Worm (Caenorhabditis elegans): ENCODE results near the gene snx-1.

snx-1 gene

DNA sequence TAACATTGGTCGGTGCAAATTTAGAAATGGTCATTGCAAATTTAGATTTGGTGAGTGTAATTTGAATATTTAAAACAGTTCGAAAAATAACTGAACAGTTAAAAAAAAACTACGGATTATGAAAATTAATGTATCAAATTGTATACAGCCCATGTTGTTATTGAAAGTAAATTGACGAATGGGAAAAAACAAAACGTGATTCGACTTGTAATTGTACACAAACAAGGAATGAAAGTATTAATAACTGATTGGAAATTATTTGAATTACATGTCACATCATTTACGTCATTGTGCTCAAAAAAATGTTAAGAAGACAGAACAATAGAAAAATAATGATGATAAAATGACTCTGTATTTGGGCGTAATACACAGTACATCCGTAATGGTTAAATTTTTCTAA lies 34.5 kb upstream of the snx-1 start:
- TF ChIP-seq snpc-4 (tag; optimal IDR thresholded peaks at IDR 0.05) (no peak), egl-27 (tag; optimal IDR thresholded peaks at IDR 0.05) (no peak), nhr-28 (tag; optimal IDR thresholded peaks at IDR 0.05) (no peak), nhr-43 (tag; optimal IDR thresholded peaks at IDR 0.05; ENCODE audit: poor library complexity, severe bottlenecking) (no peak), lin-15B (tag; optimal IDR thresholded peaks at IDR 0.05) (no peak), unc-39 (tag; optimal IDR thresholded peaks at IDR 0.05) (no peak), elt-2 (tag; optimal IDR thresholded peaks at IDR 0.05) (peak; percentile 18), nhr-11 (tag; optimal IDR thresholded peaks at IDR 0.05) (no peak), pqm-1 (tag; optimal IDR thresholded peaks at IDR 0.05) (peak; percentile 12), pha-4 (tag; optimal IDR thresholded peaks at IDR 0.05) (peak; percentile 56), elt-3 (tag; optimal IDR thresholded peaks at IDR 0.05) (no peak), ama-1 (optimal IDR thresholded peaks at IDR 0.05) (no peak), hmg-11 (tag; optimal IDR thresholded peaks at IDR 0.05) (no peak)

DNA sequence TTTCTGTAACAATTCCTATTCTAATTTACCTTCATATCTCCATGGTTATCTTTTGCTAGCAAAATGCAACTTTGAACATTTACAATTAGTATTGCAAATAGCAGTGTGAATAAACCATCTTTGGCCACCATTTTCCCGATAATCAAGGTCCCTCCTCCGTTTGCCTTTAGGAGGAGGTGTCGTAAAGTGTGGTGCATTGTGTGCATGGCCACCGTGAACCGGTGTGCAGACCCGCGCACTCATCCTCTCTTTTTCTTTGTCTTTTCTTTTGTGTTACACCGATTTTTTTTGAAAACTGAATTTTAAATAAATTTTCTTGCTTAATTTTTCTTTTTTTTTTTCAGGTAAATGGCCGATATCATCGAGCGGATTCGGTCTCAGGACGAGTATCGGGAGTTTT lies 32.0 kb upstream of the snx-1 start, which contains the start of the genes pigx-1 and rme-6:
pigx-1 (minus strand) TSS at position 206 of the 400 bp plus-strand sequence.
rme-6 (plus strand) TSS at position 345 of the 400 bp plus-strand sequence.
- TF ChIP-seq pha-4 (tag; optimal IDR thresholded peaks at IDR 0.05) = peak; percentile 31
- peak; percentile 29 for TF ChIP-seq nfya-1 (tag; optimal IDR thresholded peaks at IDR 0.05; ENCODE audit: insufficient read depth)
- TF ChIP-seq hmg-11 (tag; optimal IDR thresholded peaks at IDR 0.05) = peak; percentile 88
- TF ChIP-seq aly-2 (tag; optimal IDR thresholded peaks at IDR 0.05) = no peak

DNA sequence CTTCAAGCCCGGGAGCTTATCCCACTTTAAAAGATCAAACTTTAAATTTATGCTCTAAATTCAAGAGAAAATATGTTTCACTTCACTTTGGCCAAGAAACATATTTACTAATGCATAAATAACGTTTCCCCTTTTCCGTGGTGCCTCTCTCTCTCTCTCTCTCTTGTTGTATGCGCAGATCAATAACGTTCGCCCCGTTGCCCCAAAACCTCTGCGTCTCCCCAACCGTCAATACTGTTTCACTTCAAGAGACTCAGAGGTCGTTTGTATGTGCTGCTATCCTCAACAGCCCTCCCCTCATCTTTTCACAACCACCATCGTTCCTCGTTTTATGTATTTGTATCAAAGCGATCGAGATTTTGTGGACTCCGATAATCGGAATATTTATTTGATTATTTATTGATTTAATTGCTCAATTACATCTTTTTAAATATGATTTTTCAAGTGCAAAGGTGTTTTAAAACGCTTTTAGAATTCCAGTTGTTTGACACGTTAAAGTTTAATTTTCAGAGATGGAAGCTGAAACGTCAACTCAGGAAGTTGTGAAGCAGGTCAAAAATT lies 25.0 kb upstream of the snx-1 start, which contains the start of gene ife-4:
ife-4 (plus strand) TSS at position 511 of the 561 bp plus-strand sequence.
- TF ChIP-seq ztf-4 (tag; optimal IDR thresholded peaks at IDR 0.05) (no peak), elt-3 (tag; optimal IDR thresholded peaks at IDR 0.05) (no peak), daf-12 (tag; optimal IDR thresholded peaks at IDR 0.05) (no peak), nhr-77 (tag; optimal IDR thresholded peaks at IDR 0.05) (no peak), jun-1 (tag; optimal IDR thresholded peaks at IDR 0.05) (no peak), mdl-1 (tag; optimal IDR thresholded peaks at IDR 0.05) (no peak), lin-39 (tag; optimal IDR thresholded peaks at IDR 0.05) (peak; percentile 78), snpc-4 (tag; optimal IDR thresholded peaks at IDR 0.05) (no peak), nhr-237 (tag; optimal IDR thresholded peaks at IDR 0.05) (no peak), lin-15B (tag; optimal IDR thresholded peaks at IDR 0.05) (peak; percentile 6), hmg-11 (tag; optimal IDR thresholded peaks at IDR 0.05) (peak; percentile 78), pha-4 (tag; optimal IDR thresholded peaks at IDR 0.05) (peak; percentile 58), ceh-28 (tag; optimal IDR thresholded peaks at IDR 0.05) (peak; percentile 67), skn-1 (tag; optimal IDR thresholded peaks at IDR 0.05) (no peak), pqm-1 (tag; optimal IDR thresholded peaks at IDR 0.05) (no peak), nhr-67 (tag; optimal IDR thresholded peaks at IDR 0.05) (no peak), egl-27 (tag; optimal IDR thresholded peaks at IDR 0.05) (no peak), ceh-9 (tag; optimal IDR thresholded peaks at IDR 0.05) (no peak), zag-1 (tag; optimal IDR thresholded peaks at IDR 0.05) (no peak), sea-2 (GFP tag; optimal IDR thresholded peaks at IDR 0.05) (no peak), elt-2 (tag; optimal IDR thresholded peaks at IDR 0.05) (no peak), elt-1 (tag; optimal IDR thresholded peaks at IDR 0.05) (no peak), unc-39 (tag; optimal IDR thresholded peaks at IDR 0.05) (no peak), fkh-2 (tag; optimal IDR thresholded peaks at IDR 0.05) (no peak), lsy-12 (tag; optimal IDR thresholded peaks at IDR 0.05) (no peak), ceh-16 (tag; optimal IDR thresholded peaks at IDR 0.05) (no peak), nhr-28 (tag; optimal IDR thresholded peaks at IDR 0.05) (no peak), fkh-10 (GFP tag; optimal IDR thresholded peaks at IDR 0.05) (no peak), ZK546.5 (tag; optimal IDR thresholded peaks at IDR 0.05) (no peak), nhr-25 (tag; optimal IDR thresholded peaks at IDR 0.05) (no peak), nfya-1 (tag; optimal IDR thresholded peaks at IDR 0.05; ENCODE audit: insufficient read depth) (peak; percentile 56), egl-5 (tag; optimal IDR thresholded peaks at IDR 0.05) (peak; percentile 94)

DNA sequence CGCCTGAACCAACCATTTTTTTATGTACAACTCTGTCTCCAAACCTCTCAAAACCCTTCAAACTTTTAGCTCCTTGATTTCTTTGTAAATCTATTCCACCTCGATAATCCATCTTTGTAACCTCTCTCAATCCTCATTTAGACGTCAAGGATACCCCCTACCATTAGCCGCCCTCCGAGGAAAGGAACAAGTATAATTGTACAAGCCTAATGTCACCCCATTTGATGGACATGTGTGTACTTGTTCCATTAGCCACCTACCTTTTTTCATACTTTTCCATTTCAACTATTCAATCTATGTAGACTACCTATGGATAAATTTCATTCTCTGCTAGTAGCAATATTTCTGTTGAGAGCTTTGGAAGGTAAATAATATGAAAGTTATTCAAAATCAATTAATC lies 21.0 kb upstream of the snx-1 start, which contains the start of gene C05D9.4:
C05D9.4 (plus strand) TSS at position 301 of the 400 bp plus-strand sequence.
- no peak for TF ChIP-seq daf-12 (tag; optimal IDR thresholded peaks at IDR 0.05)
- TF ChIP-seq egl-27 (tag; optimal IDR thresholded peaks at IDR 0.05) = no peak
- TF ChIP-seq nhr-25 (tag; optimal IDR thresholded peaks at IDR 0.05) = no peak
- TF ChIP-seq ceh-16 (tag; optimal IDR thresholded peaks at IDR 0.05) = no peak
- TF ChIP-seq nhr-23 (tag; optimal IDR thresholded peaks at IDR 0.05) = no peak
- TF ChIP-seq ztf-11 (tag; optimal IDR thresholded peaks at IDR 0.05) = no peak
- no peak for TF ChIP-seq hmg-11 (tag; optimal IDR thresholded peaks at IDR 0.05)
- TF ChIP-seq eor-1 (tag; optimal IDR thresholded peaks at IDR 0.05) = no peak
- no peak for TF ChIP-seq ceh-9 (tag; optimal IDR thresholded peaks at IDR 0.05)
- TF ChIP-seq nhr-12 (tag; optimal IDR thresholded peaks at IDR 0.05) = no peak
- no peak for TF ChIP-seq nfya-1 (tag; optimal IDR thresholded peaks at IDR 0.05; ENCODE audit: insufficient read depth)
- TF ChIP-seq nhr-11 (tag; optimal IDR thresholded peaks at IDR 0.05) = no peak
- TF ChIP-seq ceh-82 (tag; optimal IDR thresholded peaks at IDR 0.05) = no peak

Data from whole organism, L3 larva.